Fruit fly (Drosophila melanogaster) whole organism, embryonic: Measurements from ENCODE around the gene CRAT.

Experiments
- Adf1 ChIP-seq: fragments of 200-800 bp; sonication (Bioruptor generic); IDR thresholded peaks from 2 replicates; pipeline ENCODE4 v1.3.6; 2022; ENCODE audit warnings: missing biosample characterization, missing genetic modification characterization
- Bdp1 ChIP-seq: fragments of 200-800 bp; sonication (Bioruptor generic); optimal IDR thresholded peaks from 3 replicates; lab custom pipeline; 2016; ENCODE audit warnings: missing biosample characterization, missing genetic modification characterization
- BtbVII ChIP-seq: fragments of 200-800 bp; sonication (Bioruptor generic); optimal IDR thresholded peaks from 3 replicates; lab custom pipeline; 2017; ENCODE audit warnings: missing biosample characterization, mild to moderate bottlenecking, missing genetic modification characterization
- CG10654 ChIP-seq: fragments of 200-800 bp; sonication (Bioruptor generic); optimal IDR thresholded peaks from 2 replicates; lab custom pipeline; 2016; ENCODE audit warnings: missing biosample characterization, missing genetic modification characterization
- CG10979 ChIP-seq: fragments of 200-800 bp; sonication (Bioruptor generic); optimal IDR thresholded peaks from 2 replicates; lab custom pipeline; 2018; ENCODE audit warnings: missing biosample characterization, mild to moderate bottlenecking, missing genetic modification characterization, moderate library complexity
- CG11247 ChIP-seq: fragments of 200-800 bp; sonication (Bioruptor generic); IDR thresholded peaks from 2 replicates; pipeline ENCODE4 v1.3.6; 2022; ENCODE audit warnings: missing biosample characterization, missing genetic modification characterization
- CG12155 ChIP-seq: fragments of 200-800 bp; sonication (Bioruptor generic); optimal IDR thresholded peaks from 3 replicates; lab custom pipeline; 2016; ENCODE audit warnings: missing biosample characterization, missing genetic modification characterization
- CG12659 ChIP-seq: fragments of 200-800 bp; sonication (Bioruptor generic); optimal IDR thresholded peaks from 3 replicates; lab custom pipeline; 2017; ENCODE audit warnings: mild to moderate bottlenecking, missing biosample characterization, missing genetic modification reagents, missing genetic modification characterization
- CG17186 ChIP-seq: fragments of 200-800 bp; sonication (Bioruptor generic); optimal IDR thresholded peaks from 3 replicates; lab custom pipeline; 2017; ENCODE audit warnings: missing biosample characterization, missing genetic modification reagents, missing genetic modification characterization
- CG2129 ChIP-seq: fragments of 200-800 bp; sonication (Bioruptor generic); IDR thresholded peaks from 2 replicates; pipeline ENCODE4 v1.3.6; 2022; ENCODE audit warnings: missing biosample characterization, missing genetic modification characterization; ENCODE audit not compliant: partially characterized antibody
- CG2202 ChIP-seq: fragments of 200-800 bp; sonication (Bioruptor generic); optimal IDR thresholded peaks from 2 replicates; lab custom pipeline; 2018; ENCODE audit warnings: missing biosample characterization, mild to moderate bottlenecking, missing genetic modification characterization
- CG2678 ChIP-seq: fragments of 200-800 bp; sonication (Bioruptor generic); optimal IDR thresholded peaks from 3 replicates; lab custom pipeline; 2019; ENCODE audit warnings: missing biosample characterization, mild to moderate bottlenecking, missing genetic modification characterization, moderate library complexity
- CG3163 ChIP-seq: fragments of 200-800 bp; sonication (Bioruptor generic); optimal IDR thresholded peaks from 3 replicates; lab custom pipeline; 2016; ENCODE audit warnings: missing biosample characterization, missing genetic modification characterization
- CG34224 ChIP-seq: fragments of 200-800 bp; sonication (Bioruptor generic); IDR thresholded peaks from 3 replicates; pipeline ENCODE4 v1.3.6; 2022; ENCODE audit warnings: missing biosample characterization, missing genetic modification characterization; ENCODE audit not compliant: partially characterized antibody
- CG4707 ChIP-seq: fragments of 200-800 bp; sonication (Bioruptor generic); optimal IDR thresholded peaks from 2 replicates; lab custom pipeline; 2018; ENCODE audit warnings: missing biosample characterization, mild to moderate bottlenecking, missing genetic modification characterization, moderate library complexity
- CG6854 ChIP-seq: fragments of 200-800 bp; sonication (Bioruptor generic); optimal IDR thresholded peaks from 3 replicates; lab custom pipeline; 2017; ENCODE audit warnings: missing biosample characterization, mild to moderate bottlenecking, missing genetic modification characterization
- CG7839 ChIP-seq: fragments of 200-800 bp; sonication (Bioruptor generic); optimal IDR thresholded peaks from 3 replicates; lab custom pipeline; 2018; ENCODE audit warnings: missing biosample characterization, mild to moderate bottlenecking, missing genetic modification characterization, moderate library complexity
- CG8089 ChIP-seq: fragments of 200-800 bp; sonication (Bioruptor generic); optimal IDR thresholded peaks from 3 replicates; lab custom pipeline; 2016; ENCODE audit warnings: missing biosample characterization, missing genetic modification characterization
- CG8924 ChIP-seq: fragments of 200-800 bp; optimal IDR thresholded peaks from 3 replicates; lab custom pipeline; 2019; ENCODE audit warnings: missing biosample characterization, mild to moderate bottlenecking, missing genetic modification characterization, moderate library complexity
- CG9817 ChIP-seq: fragments of 200-800 bp; sonication (Bioruptor generic); optimal IDR thresholded peaks from 2 replicates; lab custom pipeline; 2018; ENCODE audit warnings: missing biosample characterization, mild to moderate bottlenecking, missing genetic modification characterization, moderate library complexity
- D19B ChIP-seq: fragments of 200-800 bp; sonication (Bioruptor generic); optimal IDR thresholded peaks from 2 replicates; lab custom pipeline; 2017; ENCODE audit warnings: missing biosample characterization, mild to moderate bottlenecking, missing genetic modification characterization
- H15 ChIP-seq: fragments of 200-800 bp; sonication (Bioruptor generic); IDR thresholded peaks from 3 replicates; pipeline ENCODE4 v1.3.6; 2022; ENCODE audit warnings: missing biosample characterization, missing genetic modification characterization
- H2.0 ChIP-seq: fragments of 200-800 bp; sonication (Bioruptor generic); IDR thresholded peaks from 2 replicates; pipeline ENCODE4 v1.3.6; 2022; ENCODE audit warnings: missing biosample characterization, missing genetic modification characterization
- HLHmδ ChIP-seq: fragments of 200-800 bp; sonication (Bioruptor generic); optimal IDR thresholded peaks from 2 replicates; lab custom pipeline; 2018; ENCODE audit warnings: missing biosample characterization, mild to moderate bottlenecking, missing genetic modification characterization, moderate library complexity
- HmgZ ChIP-seq: fragments of 200-800 bp; sonication (Bioruptor generic); optimal IDR thresholded peaks from 2 replicates; lab custom pipeline; 2018; ENCODE audit warnings: missing biosample characterization, mild to moderate bottlenecking, missing genetic modification characterization
- Med ChIP-seq: fragments of 200-800 bp; sonication (Bioruptor generic); peaks from one replicate; lab custom pipeline; 2016; ENCODE audit warnings: missing biosample characterization, missing genetic modification characterization, mild to moderate bottlenecking, inconsistent platforms, moderate library complexity
- Mes4 ChIP-seq: fragments of 200-800 bp; sonication (Bioruptor generic); optimal IDR thresholded peaks from 2 replicates; lab custom pipeline; 2016; ENCODE audit warnings: missing biosample characterization, missing genetic modification characterization
- Oaz ChIP-seq: fragments of 200-800 bp; sonication (Bioruptor generic); IDR thresholded peaks from 2 replicates; pipeline ENCODE4 v1.3.6; 2022; ENCODE audit warnings: missing biosample characterization, missing genetic modification characterization
- PHDP ChIP-seq: fragments of 200-800 bp; sonication (Bioruptor generic); optimal IDR thresholded peaks from 3 replicates; lab custom pipeline; 2018; ENCODE audit warnings: missing biosample characterization, mild to moderate bottlenecking, missing genetic modification characterization, moderate library complexity
- Sry-δ ChIP-seq: fragments of 200-800 bp; sonication (Bioruptor generic); optimal IDR thresholded peaks from 2 replicates; lab custom pipeline; 2016; ENCODE audit warnings: missing biosample characterization, missing genetic modification characterization
- Vsx1 ChIP-seq: fragments of 200-800 bp; sonication (Bioruptor generic); optimal IDR thresholded peaks from 2 replicates; lab custom pipeline; 2017; ENCODE audit warnings: missing biosample characterization, mild to moderate bottlenecking, missing genetic modification characterization, missing genetic modification reagents
- Xrp1 ChIP-seq: fragments of 200-800 bp; sonication (Bioruptor generic); IDR thresholded peaks from 2 replicates; pipeline ENCODE4 v1.3.6; 2022; ENCODE audit warnings: missing biosample characterization, missing genetic modification characterization
- corto ChIP-seq: fragments of 200-800 bp; sonication (Bioruptor generic); optimal IDR thresholded peaks from 2 replicates; lab custom pipeline; 2016; ENCODE audit warnings: missing biosample characterization, mild to moderate bottlenecking, missing genetic modification characterization, moderate library complexity
- crc ChIP-seq: fragments of 200-800 bp; sonication (Bioruptor generic); optimal IDR thresholded peaks from 2 replicates; lab custom pipeline; 2016; ENCODE audit warnings: missing biosample characterization, missing genetic modification characterization
- da ChIP-seq: fragments of 200-800 bp; sonication (Bioruptor generic); optimal IDR thresholded peaks from 2 replicates; lab custom pipeline; 2016; ENCODE audit warnings: missing biosample characterization, missing genetic modification characterization
- eyg ChIP-seq: fragments of 200-800 bp; sonication (Bioruptor generic); optimal IDR thresholded peaks from 3 replicates; lab custom pipeline; 2016; ENCODE audit warnings: missing biosample characterization, missing genetic modification characterization
- fru ChIP-seq: fragments of >200 bp; optimal IDR thresholded peaks from 2 replicates; lab custom pipeline; 2017
- gcm ChIP-seq: fragments of 200-800 bp; sonication (Bioruptor generic); optimal IDR thresholded peaks from 2 replicates; lab custom pipeline; 2019; ENCODE audit warnings: missing biosample characterization, mild to moderate bottlenecking, missing genetic modification characterization, moderate library complexity
- gfzf ChIP-seq: fragments of 200-800 bp; sonication (Bioruptor generic); optimal IDR thresholded peaks from 2 replicates; lab custom pipeline; 2016; ENCODE audit warnings: missing biosample characterization, mild to moderate bottlenecking, missing genetic modification characterization, moderate library complexity
- ham ChIP-seq: fragments of 200-800 bp; sonication (Bioruptor generic); IDR thresholded peaks from 2 replicates; pipeline ENCODE4 v1.3.6; 2022; ENCODE audit warnings: missing biosample characterization, missing genetic modification characterization
- hb ChIP-seq: fragments of 200-800 bp; sonication (Bioruptor generic); IDR thresholded peaks from 3 replicates; pipeline ENCODE4 v1.3.6; 2022; ENCODE audit warnings: missing biosample characterization, missing genetic modification characterization; ENCODE audit not compliant: partially characterized antibody
- knrl ChIP-seq: fragments of 200-800 bp; sonication (Bioruptor generic); IDR thresholded peaks from 3 replicates; pipeline ENCODE4 v1.3.6; 2022; ENCODE audit warnings: missing biosample characterization, missing genetic modification characterization; ENCODE audit not compliant: partially characterized antibody
- luna ChIP-seq: fragments of 200-800 bp; sonication (Bioruptor generic); optimal IDR thresholded peaks from 2 replicates; lab custom pipeline; 2016; ENCODE audit warnings: missing biosample characterization, missing genetic modification characterization
- peb ChIP-seq: fragments of 200-800 bp; sonication (Bioruptor generic); IDR thresholded peaks from 2 replicates; pipeline ENCODE4 v1.3.6; 2022; ENCODE audit warnings: missing biosample characterization, missing genetic modification characterization
- schlank ChIP-seq: fragments of 200-800 bp; sonication (Bioruptor generic); optimal IDR thresholded peaks from 2 replicates; lab custom pipeline; 2018; ENCODE audit warnings: missing biosample characterization, mild to moderate bottlenecking, missing genetic modification characterization
- sd ChIP-seq: fragments of 200-800 bp; sonication (Bioruptor generic); optimal IDR thresholded peaks from 3 replicates; lab custom pipeline; 2018; ENCODE audit warnings: missing biosample characterization, mild to moderate bottlenecking, missing genetic modification characterization, moderate library complexity
- trem ChIP-seq: fragments of 200-800 bp; optimal IDR thresholded peaks from 3 replicates; lab custom pipeline; 2019; ENCODE audit warnings: missing biosample characterization, mild to moderate bottlenecking, missing genetic modification characterization, moderate library complexity
- vvl ChIP-seq: fragments of 200-800 bp; sonication (Bioruptor generic); IDR thresholded peaks from 2 replicates; pipeline ENCODE4 v1.3.6; 2022; ENCODE audit warnings: missing biosample characterization, missing genetic modification characterization
- zen2 ChIP-seq: fragments of 200-800 bp; sonication (Bioruptor generic); IDR thresholded peaks from 3 replicates; pipeline ENCODE4 v1.3.6; 2022; ENCODE audit warnings: missing biosample characterization, missing genetic modification characterization; ENCODE audit not compliant: partially characterized antibody
- zfh2 ChIP-seq: fragments of 200-800 bp; sonication (Bioruptor generic); optimal IDR thresholded peaks from 2 replicates; lab custom pipeline; 2016; ENCODE audit warnings: missing biosample characterization, missing genetic modification characterization

The CRAT gene

dm6 chr3R:6423984-6424602, 48.2 kb upstream of the CRAT start (continued):
- TF ChIP-seq ham (GFP tag; lab: Robert Waterston, UW) (peak; percentile 48; the same call in 1 of the 2 replicates), CG4707 (GFP tag; lab: Kevin White, UChicago) (peak; percentile 87), knrl (no peak), H15 (GFP tag; lab: Robert Waterston, UW) (peak; percentile 87), Sry-δ (peak; percentile 52), CG8924 (peak; percentile 93), CG7839 (peak; percentile 93), HmgZ (tag; lab: Kevin White, UChicago) (peak; percentile 95), CG34224 (GFP tag; lab: Robert Waterston, UW) (no peak), luna (peak; percentile 83), D19B (peak; percentile 75), CG2129 (no peak), corto (peak; percentile 97), zen2 (GFP tag; lab: Robert Waterston, UW) (no peak), CG2678 (tag; lab: Kevin White, UChicago) (peak; percentile 94), Mes4 (GFP tag; lab: Kevin White, UChicago) (peak; percentile 92), peb (GFP tag; lab: Robert Waterston, UW) (peak; percentile 88), eyg (GFP tag; lab: Kevin White, UChicago) (peak; percentile 81), gfzf (GFP tag; lab: Kevin White, UChicago) (no peak), gcm (peak; percentile 90), Xrp1 (peak; percentile 94), crc (GFP tag; lab: Kevin White, UChicago) (peak; percentile 90), CG12155 (GFP tag; lab: Kevin White, UChicago) (peak; percentile 92), zfh2 (GFP tag; lab: Kevin White, UChicago) (peak; percentile 93), Med (peak; percentile 99), CG9817 (tag; lab: Kevin White, UChicago) (peak; percentile 92), CG3163 (GFP tag; lab: Kevin White, UChicago) (peak; percentile 86), CG10654 (GFP tag; lab: Kevin White, UChicago) (peak; percentile 87), CG17186 (GFP tag; lab: Kevin White, UChicago) (peak; percentile 44), CG12659 (peak; percentile 89), CG2202 (peak; percentile 78), hb (no peak), schlank (tag; lab: Kevin White, UChicago) (peak; percentile 89), BtbVII (GFP tag; lab: Kevin White, UChicago) (peak; percentile 86), trem (tag; lab: Kevin White, UChicago) (peak; percentile 83), Adf1 (GFP tag; lab: Robert Waterston, UW) (peak; percentile 65), CG6854 (peak; percentile 88), Bdp1 (peak; percentile 84), CG8089 (GFP tag; lab: Kevin White, UChicago) (peak; percentile 92), fru (lab: Kevin White, UChicago) (no peak), CG10979 (tag; lab: Kevin White, UChicago) (peak; percentile 91), da (peak; percentile 78), sd (tag; lab: Kevin White, UChicago) (peak; percentile 67), CG11247 (peak; percentile 86), PHDP (peak; percentile 94), H2.0 (GFP tag; lab: Robert Waterston, UW) (peak; percentile 92), Vsx1 (GFP tag; lab: Kevin White, UChicago) (peak; percentile 78), Oaz (GFP tag; lab: Robert Waterston, UW) (peak; percentile 73), HLHmδ (GFP tag; lab: Kevin White, UChicago) (no peak), vvl (GFP tag; lab: Robert Waterston, UW) (peak; percentile 95)
